Fruit fly (Drosophila melanogaster): ENCODE results near the gene PIG-Q.

dm6 chrX:16368585-16368984, 9.6 kb downstream of the PIG-Q start:
- no peak for TF ChIP-seq CG9948 (tag; optimal IDR thresholded peaks at IDR 0.05)
- no peak for TF ChIP-seq Pif1B (GFP tag; optimal IDR thresholded peaks at IDR 0.05)
- TF ChIP-seq D1 (tag; optimal IDR thresholded peaks at IDR 0.05), result no peak
- no peak for TF ChIP-seq fd96Ca (GFP tag; IDR thresholded peaks at IDR 0.05)
- no peak for TF ChIP-seq CG34367 (tag; optimal IDR thresholded peaks at IDR 0.05)
- TF ChIP-seq rn (GFP tag; IDR thresholded peaks at IDR 0.05), result no peak
- no peak for TF ChIP-seq CG13204 (GFP tag; optimal IDR thresholded peaks at IDR 0.05)
- TF ChIP-seq CG10348 (GFP tag; IDR thresholded peaks at IDR 0.05), result no peak
- no peak for TF ChIP-seq Ets98B (GFP tag; IDR thresholded peaks at IDR 0.05)
- TF ChIP-seq CG17806 (tag; optimal IDR thresholded peaks at IDR 0.05), result no peak
- no peak for TF ChIP-seq Snoo (tag; optimal IDR thresholded peaks at IDR 0.05)

All from whole organism, pupa.